Worm (Caenorhabditis elegans): ENCODE data around the gene W02D7.4.

DNA sequence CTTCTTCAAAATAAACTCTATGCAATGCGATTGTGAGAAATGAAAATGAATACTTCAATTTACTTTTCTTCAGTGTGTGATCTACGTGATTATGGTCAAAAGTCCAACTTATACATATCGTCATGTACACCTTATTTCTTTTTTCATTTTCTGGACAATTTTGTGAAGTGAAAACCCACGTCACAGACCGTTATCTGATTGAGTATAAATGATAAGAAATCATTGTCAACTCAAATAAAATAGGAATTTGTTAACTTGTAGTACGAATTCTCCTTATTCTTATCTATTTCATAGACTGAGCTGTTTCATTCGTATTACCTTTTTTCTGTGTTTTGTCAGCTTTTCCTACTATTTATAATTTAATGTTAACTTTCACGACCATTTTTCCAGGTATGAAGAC, 25.4 kb downstream of the W02D7.4 start, which contains the start of gene asp-5:
- TF ChIP-seq tab-1 (GFP tag; IDR thresholded peaks at IDR 0.05) (no peak), cog-1 (tag; optimal IDR thresholded peaks at IDR 0.05) (no peak), flt-1 (GFP tag; IDR thresholded peaks at IDR 0.05) (no peak), ztf-23 (GFP tag; IDR thresholded peaks at IDR 0.05) (no peak), ztf-29 (GFP tag; IDR thresholded peaks at IDR 0.05) (no peak)
